Worm (Caenorhabditis elegans): Measurements from ENCODE around the gene T06F4.1.

DNA sequence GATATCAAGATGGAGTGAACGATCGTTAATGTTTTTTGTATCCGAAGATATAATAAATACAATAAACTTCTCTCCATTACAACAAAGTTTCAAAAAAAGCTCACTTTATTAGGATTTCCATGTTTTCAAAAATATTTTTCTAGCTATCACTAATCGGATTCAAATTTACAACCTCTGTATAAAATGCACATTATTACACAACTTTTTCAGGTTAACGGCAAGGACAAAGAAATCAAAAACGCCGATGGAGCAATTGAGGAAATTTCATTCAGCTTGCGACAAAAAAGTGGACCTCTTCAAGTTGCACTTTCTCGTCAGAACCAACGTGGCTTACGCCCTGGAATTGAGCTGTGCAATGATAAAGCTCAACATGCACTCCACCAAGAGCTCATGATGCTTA is 72.2 kb downstream of the T06F4.1 start:
- no peak for TF ChIP-seq ama-1 (optimal IDR thresholded peaks at IDR 0.05)
- no peak for TF ChIP-seq ets-7 (tag; optimal IDR thresholded peaks at IDR 0.05)
- no peak for TF ChIP-seq ceh-36 (tag; optimal IDR thresholded peaks at IDR 0.05)

All from whole organism, early embryonic.